Worm (Caenorhabditis elegans) whole organism, midembryonic: ENCODE data around the gene mans-3.

Experiments
- cog-1 ChIP-seq: sonication (generic microtip); optimal IDR thresholded peaks from 2 replicates; lab custom pipeline; 2016; ENCODE audit warnings: missing genetic modification characterization, missing compliant biosample characterization
- flt-1 ChIP-seq: fragments of 200-800 bp; sonication (Bioruptor generic); IDR thresholded peaks from 2 replicates; pipeline ENCODE4 v1.3.6; 2022; ENCODE audit warnings: missing genetic modification characterization, missing compliant biosample characterization
- ref-1 ChIP-seq: fragments of 200-800 bp; sonication (Bioruptor generic); conservative IDR thresholded peaks from 2 replicates; pipeline ENCODE4 v1.3.6; 2022; ENCODE audit warnings: missing genetic modification reagents, missing genetic modification characterization, missing compliant biosample characterization
- tab-1 ChIP-seq: fragments of 200-800 bp; sonication (Bioruptor generic); IDR thresholded peaks from 2 replicates; pipeline ENCODE4 v1.3.6; 2022; ENCODE audit warnings: missing genetic modification characterization, missing compliant biosample characterization
- ztf-29 ChIP-seq: fragments of 200-800 bp; sonication (Bioruptor generic); IDR thresholded peaks from 2 replicates; pipeline ENCODE4 v1.3.6; 2022; ENCODE audit warnings: missing genetic modification reagents, missing genetic modification characterization, missing compliant biosample characterization

- TF ChIP-seq ref-1 (GFP tag; lab: Robert Waterston, UW) (no peak), ztf-29 (GFP tag; lab: Robert Waterston, UW) (no peak), flt-1 (GFP tag; lab: Robert Waterston, UW) (no peak), cog-1 (tag; lab: Kevin White, UChicago) (no peak), tab-1 (GFP tag; lab: Robert Waterston, UW) (no peak)
Measured at ce11 chrX:5179050-5179449, 13.9 kb downstream of the mans-3 start, which contains the start of gene metl-9.
